Worm (Caenorhabditis elegans) whole organism, young adult: ENCODE data around the gene F20D6.12.
A peak's percentile ranks its signal among the peaks of the same experiment; 100 is the strongest.

Experiments
- D2030.7 ChIP-seq: fragments of 200-800 bp; sonication (Bioruptor generic); IDR thresholded peaks from 2 replicates; pipeline ENCODE4 v1.3.6; 2022; ENCODE audit warnings: missing genetic modification reagents, missing genetic modification characterization, missing compliant biosample characterization
- F23B12.7 ChIP-seq: sonication (generic microtip); optimal IDR thresholded peaks from 2 replicates; lab custom pipeline; 2017; ENCODE audit warnings: missing genetic modification characterization, mild to moderate bottlenecking, missing compliant biosample characterization, antibody characterized with exemption, moderate library complexity; ENCODE audit not compliant: insufficient read depth
- F33H1.4 ChIP-seq: fragments of 200-800 bp; sonication (Bioruptor generic); IDR thresholded peaks from 2 replicates; pipeline ENCODE4 v1.3.6; 2022; ENCODE audit warnings: missing genetic modification reagents, missing genetic modification characterization, missing compliant biosample characterization
- F37B4.10 ChIP-seq: fragments of 200-800 bp; sonication (Bioruptor generic); IDR thresholded peaks from 2 replicates; pipeline ENCODE4 v1.3.6; 2022; ENCODE audit warnings: missing genetic modification characterization, missing compliant biosample characterization
- F52B5.7 ChIP-seq: sonication (generic microtip); optimal IDR thresholded peaks from 2 replicates; lab custom pipeline; 2016; ENCODE audit warnings: mild to moderate bottlenecking, missing genetic modification characterization, missing compliant biosample characterization
- K11D2.4 ChIP-seq: fragments of 200-800 bp; sonication (Bioruptor generic); IDR thresholded peaks from 2 replicates; pipeline ENCODE4 v1.3.6; 2022; ENCODE audit warnings: missing genetic modification reagents, missing genetic modification characterization, missing compliant biosample characterization
- K12H6.12 ChIP-seq: fragments of 200-800 bp; sonication (Bioruptor generic); optimal IDR thresholded peaks from 2 replicates; lab custom pipeline; 2018; ENCODE audit warnings: mild to moderate bottlenecking, missing genetic modification characterization, missing compliant biosample characterization
- Y53G8AR.9 ChIP-seq: fragments of 200-800 bp; sonication (Bioruptor generic); conservative IDR thresholded peaks from 2 replicates; pipeline ENCODE4 v1.3.6; 2022; ENCODE audit warnings: missing genetic modification reagents, missing genetic modification characterization, missing compliant biosample characterization
- Y95B8A.8 ChIP-seq: fragments of 200-800 bp; sonication (Bioruptor generic); IDR thresholded peaks from 2 replicates; pipeline ENCODE4 v1.3.6; 2022; ENCODE audit warnings: missing genetic modification reagents, missing genetic modification characterization, missing compliant biosample characterization
- aptf-2 ChIP-seq: fragments of 200-800 bp; sonication (Bioruptor generic); conservative IDR thresholded peaks from 2 replicates; pipeline ENCODE4 v1.3.6; 2022; ENCODE audit warnings: missing genetic modification reagents, missing genetic modification characterization, missing compliant biosample characterization
- aptf-3 ChIP-seq: fragments of 200-800 bp; sonication (Bioruptor generic); IDR thresholded peaks from 2 replicates; pipeline ENCODE4 v1.3.6; 2022; ENCODE audit warnings: missing genetic modification characterization, missing compliant biosample characterization
- atf-7 ChIP-seq: sonication (generic microtip); optimal IDR thresholded peaks from 2 replicates; lab custom pipeline; 2017; ENCODE audit warnings: mild to moderate bottlenecking, missing genetic modification characterization, missing compliant biosample characterization
- athp-1 ChIP-seq: sonication (generic microtip); optimal IDR thresholded peaks from 2 replicates; lab custom pipeline; 2017; ENCODE audit warnings: mild to moderate bottlenecking, missing genetic modification characterization, missing compliant biosample characterization
- attf-5 ChIP-seq: fragments of 200-800 bp; sonication (Bioruptor generic); optimal IDR thresholded peaks from 2 replicates; lab custom pipeline; 2018; ENCODE audit warnings: mild to moderate bottlenecking, missing genetic modification characterization, missing compliant biosample characterization
- cebp-1 ChIP-seq, 2 experiments: fragments of 200-800 bp in 1 of 2; sonication (Bioruptor generic) in 1 of 2; sonication (generic microtip) in 1 of 2; IDR thresholded peaks in 1 of 2; optimal IDR thresholded peaks in 1 of 2; 2 replicates each; pipeline versions ENCODE4 v1.3.6 to Lab custom; 2017 to 2022; ENCODE audit warnings: missing compliant biosample characterization in 2 of 2, missing genetic modification characterization in 2 of 2, mild to moderate bottlenecking in 1 of 2, missing genetic modification reagents in 1 of 2, moderate library complexity in 1 of 2
- dox-1 ChIP-seq: fragments of 200-800 bp; sonication (Bioruptor generic); IDR thresholded peaks from 2 replicates; pipeline ENCODE4 v1.3.6; 2022; ENCODE audit warnings: missing genetic modification reagents, missing genetic modification characterization, missing compliant biosample characterization
- egrh-3 ChIP-seq: fragments of 200-800 bp; sonication (Bioruptor generic); IDR thresholded peaks from 2 replicates; pipeline ENCODE4 v1.3.6; 2022; ENCODE audit warnings: missing genetic modification reagents, missing genetic modification characterization, missing compliant biosample characterization
- hlh-26 ChIP-seq: fragments of 200-800 bp; sonication (Bioruptor generic); conservative IDR thresholded peaks from 2 replicates; pipeline ENCODE4 v1.3.6; 2022; ENCODE audit warnings: missing genetic modification reagents, missing genetic modification characterization, missing compliant biosample characterization
- hmg-1.2 ChIP-seq: fragments of 200-800 bp; sonication (Bioruptor generic); IDR thresholded peaks from 2 replicates; pipeline ENCODE4 v1.3.6; 2022; ENCODE audit warnings: missing genetic modification reagents, missing genetic modification characterization, missing compliant biosample characterization
- hsf-1 ChIP-seq: fragments of 200-800 bp; sonication (Bioruptor generic); IDR thresholded peaks from 2 replicates; pipeline ENCODE4 v1.3.6; 2022; ENCODE audit warnings: missing genetic modification reagents, missing genetic modification characterization, missing compliant biosample characterization
- let-607 ChIP-seq, 2 experiments: fragments of 200-800 bp in 1 of 2; sonication (Bioruptor generic) in 1 of 2; sonication (generic microtip) in 1 of 2; optimal IDR thresholded peaks; 2 replicates each; lab custom pipeline; 2016 to 2018; ENCODE audit warnings: mild to moderate bottlenecking in 2 of 2, missing compliant biosample characterization in 2 of 2, missing genetic modification characterization in 2 of 2, moderate library complexity in 2 of 2, missing genotype in 1 of 2
- lir-1 ChIP-seq: fragments of 200-800 bp; sonication (Bioruptor generic); conservative IDR thresholded peaks from 2 replicates; pipeline ENCODE4 v1.3.6; 2022; ENCODE audit warnings: missing genetic modification reagents, missing genetic modification characterization, missing compliant biosample characterization
- lsy-27 ChIP-seq: sonication (generic microtip); optimal IDR thresholded peaks from 2 replicates; lab custom pipeline; 2017; ENCODE audit warnings: missing genetic modification characterization, mild to moderate bottlenecking, missing compliant biosample characterization, antibody characterized with exemption, missing genotype, borderline replicate concordance; ENCODE audit not compliant: insufficient read depth
- madf-10 ChIP-seq: sonication (generic microtip); optimal IDR thresholded peaks from 2 replicates; lab custom pipeline; 2016; ENCODE audit warnings: mild to moderate bottlenecking, missing genetic modification characterization, missing compliant biosample characterization
- madf-3 ChIP-seq: fragments of 200-800 bp; sonication (Bioruptor generic); IDR thresholded peaks from 2 replicates; pipeline ENCODE4 v1.3.6; 2022; ENCODE audit warnings: missing genetic modification reagents, missing genetic modification characterization, missing compliant biosample characterization
- madf-6 ChIP-seq: fragments of 200-800 bp; sonication (Bioruptor generic); IDR thresholded peaks from 2 replicates; pipeline ENCODE4 v1.3.6; 2022; ENCODE audit warnings: missing genetic modification reagents, missing genetic modification characterization, missing compliant biosample characterization
- mcd-1 ChIP-seq: fragments of 200-800 bp; sonication (Bioruptor generic); IDR thresholded peaks from 2 replicates; pipeline ENCODE4 v1.3.6; 2022; ENCODE audit warnings: missing genetic modification reagents, missing genetic modification characterization, missing compliant biosample characterization
- mes-4 ChIP-seq: sonication (generic microtip); optimal IDR thresholded peaks from 2 replicates; lab custom pipeline; 2016; ENCODE audit warnings: missing genotype, missing genetic modification characterization, missing compliant biosample characterization
- mxl-1 ChIP-seq: sonication (generic microtip); optimal IDR thresholded peaks from 2 replicates; lab custom pipeline; 2016; ENCODE audit warnings: missing genetic modification characterization, missing compliant biosample characterization
- nfyb-1 ChIP-seq: fragments of 200-800 bp; sonication (Bioruptor generic); IDR thresholded peaks from 2 replicates; pipeline ENCODE4 v1.3.6; 2022; ENCODE audit warnings: missing genetic modification reagents, missing genetic modification characterization, missing compliant biosample characterization
- rec-8 ChIP-seq, 2 experiments: sonication (generic microtip); optimal IDR thresholded peaks; 2 replicates each; lab custom pipeline; 2016; ENCODE audit warnings: mild to moderate bottlenecking in 2 of 2, missing genetic modification characterization in 2 of 2, missing genetic modification reagents in 2 of 2, missing genotype in 2 of 2, missing biosample characterization in 1 of 2, missing compliant biosample characterization in 1 of 2, moderate library complexity in 1 of 2
- sptf-2 ChIP-seq: fragments of 200-800 bp; sonication (Bioruptor generic); optimal IDR thresholded peaks from 2 replicates; lab custom pipeline; 2018; ENCODE audit warnings: mild to moderate bottlenecking, missing genetic modification characterization, missing compliant biosample characterization
- tlf-1 ChIP-seq: fragments of 200-800 bp; sonication (Bioruptor generic); optimal IDR thresholded peaks from 2 replicates; lab custom pipeline; 2018; ENCODE audit warnings: mild to moderate bottlenecking, missing genetic modification characterization, missing compliant biosample characterization
- zim-3 ChIP-seq: sonication (generic microtip); optimal IDR thresholded peaks from 2 replicates; lab custom pipeline; 2017; ENCODE audit warnings: mild to moderate bottlenecking, missing genetic modification characterization, moderate library complexity, missing compliant biosample characterization
- ztf-22 ChIP-seq: fragments of 200-800 bp; sonication (Bioruptor generic); optimal IDR thresholded peaks from 2 replicates; lab custom pipeline; 2018; ENCODE audit warnings: mild to moderate bottlenecking, missing genetic modification characterization, moderate library complexity, missing compliant biosample characterization
- ztf-28 ChIP-seq: fragments of 200-800 bp; sonication (Bioruptor generic); IDR thresholded peaks from 2 replicates; pipeline ENCODE4 v1.3.6; 2022; ENCODE audit warnings: missing genetic modification reagents, missing genetic modification characterization, missing compliant biosample characterization

Gene F20D6.12

DNA sequence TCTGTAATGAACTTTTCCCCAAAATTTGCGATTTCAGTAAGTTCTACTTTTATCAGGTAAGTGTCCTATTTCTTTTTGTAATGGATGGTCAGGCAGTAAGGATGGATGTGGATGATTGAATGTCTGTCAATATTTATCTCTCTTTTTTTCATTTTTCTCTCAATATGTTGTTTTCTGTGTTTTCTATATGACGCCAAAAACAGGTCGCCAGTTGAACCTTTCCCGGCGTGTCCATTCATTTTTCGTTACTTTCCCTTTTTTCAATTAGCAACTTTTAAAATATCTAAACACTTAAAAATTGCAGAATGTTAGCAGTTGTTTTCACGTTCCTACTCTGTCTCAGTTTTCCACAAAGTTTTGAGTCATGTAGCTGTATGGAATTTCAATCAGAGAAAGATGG, 17.0 kb upstream of the F20D6.12 start, which contains the start of gene timp-1:
Gene timp-1, plus strand, starts transcription at position 305 of the 400 bp plus-strand sequence.
- TF ChIP-seq mcd-1 (no peak), D2030.7 (GFP tag; lab: Robert Waterston, UW) (no peak), F37B4.10 (GFP tag; lab: Robert Waterston, UW) (no peak), mxl-1 (tag; lab: Kevin White, UChicago) (no peak), egrh-3 (GFP tag; lab: Robert Waterston, UW) (no peak), madf-3 (GFP tag; lab: Robert Waterston, UW) (no peak), mes-4 (tag; lab: Kevin White, UChicago) (no peak), nfyb-1 (GFP tag; lab: Robert Waterston, UW) (no peak), lsy-27 (tag; lab: Kevin White, UChicago) (no peak), dox-1 (GFP tag; lab: Robert Waterston, UW) (no peak), let-607 (tag; optimal IDR thresholded peaks at IDR 0.05; lab: Kevin White, UChicago) (no peak), K12H6.12 (tag; lab: Kevin White, UChicago) (no peak), hlh-26 (GFP tag; lab: Robert Waterston, UW) (no peak), aptf-2 (GFP tag; lab: Robert Waterston, UW) (no peak)

DNA sequence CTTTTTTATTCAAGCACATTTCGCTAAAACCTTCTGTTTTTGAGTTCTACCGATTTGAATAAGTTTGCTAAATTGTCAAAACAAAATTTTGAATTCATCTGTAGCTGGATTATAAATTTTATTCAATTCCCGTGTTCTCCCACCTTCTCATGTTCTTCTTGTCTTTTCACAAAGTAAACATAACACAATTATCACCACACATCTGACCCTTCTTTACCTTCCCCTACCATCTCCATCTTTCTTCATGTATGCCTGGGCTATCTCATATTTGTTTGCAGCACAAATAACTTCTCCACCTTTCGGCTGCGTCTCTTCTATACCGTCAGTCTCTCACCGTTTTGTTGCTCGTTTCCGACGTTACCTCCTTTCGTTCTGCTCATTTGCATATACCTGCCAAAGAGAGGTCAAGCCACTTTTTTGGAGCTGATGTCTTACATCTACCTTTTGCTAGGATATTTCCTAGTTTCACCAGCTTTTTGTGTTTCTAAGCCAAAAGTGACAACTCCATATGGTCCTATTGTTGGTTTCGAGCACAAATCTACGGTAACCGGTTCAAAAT, 13.2 kb upstream of the F20D6.12 start, which contains the start of gene cest-17:
Gene cest-17, plus strand, starts transcription at position 248 of the 559 bp plus-strand sequence.
- TF ChIP-seq athp-1 (tag; lab: Kevin White, UChicago): no peak
- TF ChIP-seq K12H6.12 (tag; lab: Kevin White, UChicago): no peak
- TF ChIP-seq F33H1.4 (GFP tag; lab: Robert Waterston, UW): no peak
- TF ChIP-seq hmg-1.2: peak; percentile 30; the same call in 1 of the 2 replicates
- no peak for TF ChIP-seq madf-6 (GFP tag; lab: Robert Waterston, UW)

DNA sequence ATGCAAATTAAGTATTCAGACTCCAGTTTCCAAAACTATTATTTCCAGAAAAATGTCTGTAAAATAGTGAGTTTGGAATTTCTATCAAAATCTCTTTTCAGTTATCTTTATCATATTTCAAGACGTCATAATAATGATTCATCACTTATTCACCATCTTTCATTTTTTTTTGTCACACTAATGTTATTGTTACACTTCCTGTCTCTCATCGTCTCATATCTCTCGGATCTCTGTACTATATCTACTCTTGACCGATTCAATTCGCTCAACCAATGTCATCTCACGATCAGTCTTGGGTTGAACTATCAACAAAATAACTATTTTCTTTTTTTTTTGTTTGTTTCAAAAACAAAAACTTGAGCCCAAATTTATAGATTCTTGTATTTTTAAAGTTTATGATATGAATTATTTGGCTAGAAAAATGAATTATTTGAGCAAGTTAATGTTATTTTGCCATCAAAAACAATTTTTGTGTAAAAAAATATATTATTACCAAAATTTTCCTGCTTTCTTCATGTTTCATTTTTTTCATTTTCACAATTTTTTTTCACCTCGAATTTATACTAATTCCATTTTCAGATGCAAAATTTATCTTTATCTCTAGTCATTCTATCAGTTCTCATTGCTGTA, 11.4 kb upstream of the F20D6.12 start, which contains the start of gene cri-2:
Gene cri-2, plus strand, starts transcription at position 580 of the 630 bp plus-strand sequence.
- TF ChIP-seq hmg-1.2: peak; percentile 18; the same call in 1 of the 2 replicates
- TF ChIP-seq atf-7 (tag; lab: Kevin White, UChicago): no peak

DNA sequence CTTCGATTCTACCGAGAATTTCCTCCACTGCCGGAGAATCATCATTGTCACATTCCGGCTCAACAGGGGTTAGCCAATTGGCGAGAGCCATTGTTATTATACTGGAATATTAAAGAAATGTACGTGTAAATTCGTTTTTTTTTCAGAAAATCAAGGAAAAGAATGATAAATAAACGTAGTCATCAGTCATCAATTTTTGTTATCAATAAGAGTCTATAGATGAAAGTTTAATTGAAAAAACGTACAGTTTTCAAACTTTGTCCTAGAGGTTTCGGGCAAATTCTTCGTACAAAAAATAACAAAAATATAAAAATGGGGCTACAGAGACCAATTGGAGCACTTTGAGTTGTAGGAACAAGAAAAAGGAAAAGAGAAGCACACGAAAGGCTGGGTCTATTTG, 9.1 kb upstream of the F20D6.12 start, which contains the start of gene F20D6.11:
Gene F20D6.11, minus strand, starts transcription at position 101 of the 400 bp plus-strand sequence.
- no peak for TF ChIP-seq madf-10
- TF ChIP-seq ztf-22 (GFP tag; lab: Kevin White, UChicago): no peak
- no peak for TF ChIP-seq F23B12.7
- TF ChIP-seq sptf-2 (GFP tag; lab: Kevin White, UChicago): no peak
- TF ChIP-seq zim-3 (tag; lab: Kevin White, UChicago): no peak
- no peak for TF ChIP-seq let-607 (tag; optimal IDR thresholded peaks at IDR 0.05; lab: Kevin White, UChicago)
- no peak for TF ChIP-seq attf-5
- TF ChIP-seq tlf-1 (GFP tag; lab: Kevin White, UChicago): no peak
- no peak for TF ChIP-seq F52B5.7 (tag; lab: Kevin White, UChicago)
- TF ChIP-seq F33H1.4 (GFP tag; lab: Robert Waterston, UW): no peak
- no peak for TF ChIP-seq Y95B8A.8
- no peak for TF ChIP-seq rec-8 (tag; optimal IDR thresholded peaks at IDR 0.05; lab: Kevin White, UChicago)
- TF ChIP-seq cebp-1 (GFP tag; IDR thresholded peaks at IDR 0.05; lab: Robert Waterston, UW): no peak
- no peak for TF ChIP-seq cebp-1 (tag; optimal IDR thresholded peaks at IDR 0.05; lab: Kevin White, UChicago)
- no peak for TF ChIP-seq F37B4.10 (GFP tag; lab: Robert Waterston, UW)
- TF ChIP-seq Y53G8AR.9 (GFP tag; lab: Robert Waterston, UW): no peak
- TF ChIP-seq hsf-1 (GFP tag; lab: Robert Waterston, UW): no peak
- no peak for TF ChIP-seq aptf-3 (GFP tag; lab: Robert Waterston, UW)
- TF ChIP-seq K11D2.4 (GFP tag; lab: Robert Waterston, UW): no peak
- TF ChIP-seq ztf-28: no peak
- no peak for TF ChIP-seq lir-1 (GFP tag; lab: Robert Waterston, UW)
- TF ChIP-seq, all 124 proteins: peak for 0
